Worm (Caenorhabditis elegans): ENCODE results near the gene chw-1.

chw-1 gene

DNA sequence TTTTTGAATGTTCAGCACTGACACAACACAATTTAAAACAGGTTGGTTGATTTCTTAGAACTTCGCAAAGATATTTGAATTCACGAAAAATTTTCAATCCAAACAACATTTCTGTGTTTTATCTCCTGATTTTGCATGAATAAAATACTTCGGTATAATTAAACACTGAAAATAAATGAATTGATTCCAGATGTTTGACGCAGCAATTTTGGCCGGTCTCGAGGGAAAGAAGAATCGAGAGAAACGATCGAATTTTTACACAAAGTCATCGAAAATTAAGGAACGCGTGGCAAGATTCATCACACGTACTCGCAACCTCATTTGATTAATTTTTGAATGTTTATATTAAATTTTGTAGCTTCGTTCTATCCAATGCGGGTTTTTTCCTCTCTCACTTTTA is 2.1 kb downstream of the chw-1 start:
- TF ChIP-seq ref-2 (tag; optimal IDR thresholded peaks at IDR 0.05) (no peak), ets-4 (tag; optimal IDR thresholded peaks at IDR 0.05) (no peak)

DNA sequence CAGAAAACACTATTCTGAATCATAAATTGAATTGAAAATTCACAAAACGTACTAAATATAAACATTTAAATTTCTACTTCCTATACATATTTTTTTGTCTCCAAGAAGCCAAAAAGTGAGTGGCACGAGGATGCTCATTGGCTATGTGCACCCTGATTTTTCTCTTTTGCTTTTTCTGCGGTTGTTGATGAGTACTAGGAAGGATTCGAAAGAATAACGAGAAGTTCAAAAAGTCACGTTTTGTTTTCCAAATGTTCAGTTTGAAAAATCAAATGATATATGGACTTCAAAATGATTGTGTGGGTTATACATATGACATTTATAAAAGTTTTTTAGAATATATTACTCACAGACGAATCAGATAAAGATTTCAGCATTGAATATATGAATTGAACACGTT is 2.7 kb downstream of the chw-1 start:
- no peak for TF ChIP-seq F13H6.1 (tag; optimal IDR thresholded peaks at IDR 0.05)
- TF ChIP-seq unc-86 (tag; optimal IDR thresholded peaks at IDR 0.05): no peak
- no peak for TF ChIP-seq eyg-1 (tag; optimal IDR thresholded peaks at IDR 0.05)
- TF ChIP-seq dmd-4 (tag; optimal IDR thresholded peaks at IDR 0.05; ENCODE audit: borderline replicate concordance): no peak
- no peak for TF ChIP-seq hlh-30 (tag; optimal IDR thresholded peaks at IDR 0.05; ENCODE audit: insufficient read depth)
- no peak for TF ChIP-seq fkh-6 (tag; optimal IDR thresholded peaks at IDR 0.05)
- TF ChIP-seq ceh-19 (GFP tag; optimal IDR thresholded peaks at IDR 0.05): no peak
- TF ChIP-seq ttx-3 (tag; optimal IDR thresholded peaks at IDR 0.05): no peak
- TF ChIP-seq che-1 (tag; optimal IDR thresholded peaks at IDR 0.05): no peak
- no peak for TF ChIP-seq ceh-31 (tag; optimal IDR thresholded peaks at IDR 0.05)
- no peak for TF ChIP-seq unc-42 (tag; optimal IDR thresholded peaks at IDR 0.05)
- no peak for TF ChIP-seq ceh-30 (tag; optimal IDR thresholded peaks at IDR 0.05)
- TF ChIP-seq pros-1 (tag; optimal IDR thresholded peaks at IDR 0.05): no peak
- TF ChIP-seq T23F11.4 (GFP tag; optimal IDR thresholded peaks at IDR 0.05): no peak
- TF ChIP-seq K09A11.1 (tag; optimal IDR thresholded peaks at IDR 0.05; ENCODE audit: insufficient read depth): no peak
- no peak for TF ChIP-seq odd-2 (tag; optimal IDR thresholded peaks at IDR 0.05)
- no peak for TF ChIP-seq zip-5 (tag; optimal IDR thresholded peaks at IDR 0.05)

DNA sequence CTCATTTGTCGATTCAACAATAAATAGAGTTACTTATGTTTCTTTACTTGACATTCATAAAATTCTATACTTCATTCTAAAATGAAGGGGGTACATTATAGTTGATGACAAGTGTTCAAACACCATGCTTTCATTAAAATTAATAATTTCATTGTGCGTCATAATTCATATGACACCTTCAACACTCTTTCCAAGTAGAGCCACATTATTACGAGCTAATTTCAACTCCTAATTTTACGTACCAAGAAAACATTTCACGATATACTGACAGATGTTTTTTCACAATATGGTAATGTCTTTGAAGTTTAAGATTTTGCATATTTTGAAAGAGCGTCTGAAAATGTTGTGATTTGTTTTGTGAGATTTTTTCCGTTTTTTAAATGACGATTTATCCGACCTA is 3.4 kb downstream of the chw-1 start:
- TF ChIP-seq gmeb-2 (tag; optimal IDR thresholded peaks at IDR 0.05): no peak
- no peak for TF ChIP-seq fkh-10 (GFP tag; optimal IDR thresholded peaks at IDR 0.05)
- TF ChIP-seq nfya-1 (tag; optimal IDR thresholded peaks at IDR 0.05): no peak
- no peak for TF ChIP-seq T23F11.4 (GFP tag; optimal IDR thresholded peaks at IDR 0.05)
- no peak for TF ChIP-seq pag-3 (tag; optimal IDR thresholded peaks at IDR 0.05; ENCODE audit: borderline replicate concordance)
- TF ChIP-seq lin-11 (tag; optimal IDR thresholded peaks at IDR 0.05): no peak
- no peak for TF ChIP-seq Y22D7AL.16 (tag; optimal IDR thresholded peaks at IDR 0.05)

DNA sequence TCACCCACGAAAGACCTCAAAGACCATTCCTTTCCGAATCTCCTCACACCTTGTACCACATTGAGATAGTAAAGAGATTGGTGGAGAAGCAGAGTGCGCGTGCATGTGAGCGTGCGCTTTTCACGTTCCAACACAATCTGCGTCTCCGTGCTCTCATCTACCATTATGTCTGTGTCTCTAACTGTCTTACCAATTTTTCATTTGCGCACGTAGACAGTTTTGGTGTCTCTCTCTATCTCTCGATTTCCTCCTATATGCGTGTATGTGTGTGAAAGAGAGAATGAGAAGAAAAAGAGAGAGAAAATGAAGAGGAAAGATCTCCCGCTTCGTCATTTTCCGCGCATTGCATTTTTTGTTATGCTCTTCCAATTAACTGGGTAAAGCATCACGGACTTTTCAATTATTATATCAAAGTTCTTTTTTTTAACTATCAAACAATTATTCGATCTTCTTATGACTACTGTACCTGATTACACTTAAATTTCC is 4.6 kb downstream of the chw-1 start:
- TF ChIP-seq pax-1 (tag; optimal IDR thresholded peaks at IDR 0.05) (peak; percentile 88), F13H6.1 (tag; optimal IDR thresholded peaks at IDR 0.05) (peak; percentile 65), ama-1 (optimal IDR thresholded peaks at IDR 0.05) (no peak), elt-4 (tag; optimal IDR thresholded peaks at IDR 0.05) (no peak), pag-3 (tag; optimal IDR thresholded peaks at IDR 0.05; ENCODE audit: borderline replicate concordance) (no peak), ceh-22 (tag; optimal IDR thresholded peaks at IDR 0.05) (peak; percentile 12), dve-1 (tag; optimal IDR thresholded peaks at IDR 0.05) (peak; percentile 89), ahr-1 (tag; optimal IDR thresholded peaks at IDR 0.05) (no peak), fkh-10 (GFP tag; optimal IDR thresholded peaks at IDR 0.05) (no peak), ceh-31 (tag; optimal IDR thresholded peaks at IDR 0.05) (peak; percentile 95), unc-55 (GFP tag; optimal IDR thresholded peaks at IDR 0.05) (peak; percentile 83), pha-2 (tag; optimal IDR thresholded peaks at IDR 0.05) (no peak), C38D4.7 (GFP tag; optimal IDR thresholded peaks at IDR 0.05) (no peak), zip-5 (tag; optimal IDR thresholded peaks at IDR 0.05) (no peak), ceh-48 (tag; optimal IDR thresholded peaks at IDR 0.05) (no peak), sox-4 (tag; optimal IDR thresholded peaks at IDR 0.05) (no peak), lim-6 (tag; optimal IDR thresholded peaks at IDR 0.05) (peak; percentile 41), ceh-24 (tag; optimal IDR thresholded peaks at IDR 0.05) (no peak), pha-4 (tag; optimal IDR thresholded peaks at IDR 0.05) (no peak), fax-1 (tag; optimal IDR thresholded peaks at IDR 0.05) (no peak), unc-3 (GFP tag; conservative IDR thresholded peaks at IDR 0.05) (no peak), unc-3 (tag; optimal IDR thresholded peaks at IDR 0.05) (no peak), pat-9 (tag; optimal IDR thresholded peaks at IDR 0.05) (no peak), syd-9 (tag; optimal IDR thresholded peaks at IDR 0.05) (no peak), ceh-9 (tag; optimal IDR thresholded peaks at IDR 0.05) (no peak), madf-2 (tag; optimal IDR thresholded peaks at IDR 0.05) (no peak), K02D7.2 (tag; optimal IDR thresholded peaks at IDR 0.05) (no peak), hlh-6 (tag; optimal IDR thresholded peaks at IDR 0.05) (no peak), ceh-2 (tag; optimal IDR thresholded peaks at IDR 0.05) (peak; percentile 41)
